Fruit fly (Drosophila melanogaster): ENCODE results near the gene Ubr3.

DNA sequence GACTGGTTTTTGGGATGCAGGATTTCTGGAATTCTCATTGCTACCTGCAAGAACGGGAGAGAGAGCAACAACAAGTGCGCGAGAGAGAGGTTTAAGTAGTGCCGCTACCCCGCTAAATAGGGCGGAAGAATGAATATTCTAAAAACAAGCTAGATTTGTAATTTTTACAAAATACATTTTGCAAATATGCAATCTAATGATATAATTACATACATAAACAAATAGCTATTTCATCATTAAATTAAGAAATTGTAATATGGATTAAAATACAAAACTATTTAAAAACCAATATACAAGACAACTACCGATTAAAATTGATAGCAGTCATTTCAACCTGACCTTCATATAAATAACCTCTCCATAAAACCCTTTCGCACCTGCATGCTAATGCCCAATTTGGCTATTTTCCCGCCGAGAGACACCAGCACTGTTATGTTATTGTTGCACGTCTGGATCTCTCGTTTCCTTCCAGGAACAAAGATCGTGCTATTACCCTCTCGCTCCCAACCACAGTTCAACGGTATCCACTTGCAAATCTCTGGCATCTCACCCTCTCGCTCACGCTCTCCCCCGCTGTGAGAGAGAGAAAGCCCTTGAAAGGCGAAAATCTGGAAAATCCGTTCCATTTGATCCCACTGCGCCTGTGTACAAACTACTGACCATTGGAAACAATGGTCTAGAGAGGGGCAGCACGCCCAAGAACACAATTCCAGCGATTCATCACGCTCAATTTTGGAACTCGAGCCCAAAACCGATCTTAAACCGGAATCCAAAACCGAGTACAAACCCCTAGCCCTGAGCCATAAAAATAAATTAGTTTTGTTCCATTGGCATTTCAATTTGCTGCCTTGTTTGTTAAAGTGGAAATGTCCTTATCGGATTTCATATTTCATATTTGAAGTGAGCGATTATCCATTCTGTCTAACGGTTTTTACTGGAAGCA is 43.8 kb upstream of the Ubr3 start, which contains the start of gene Nek2:
- TF ChIP-seq CG14655 (GFP tag; optimal IDR thresholded peaks at IDR 0.05) (peak; percentile 48), EcR (GFP tag; optimal IDR thresholded peaks at IDR 0.05) (peak; percentile 32), D1 (tag; optimal IDR thresholded peaks at IDR 0.05) (peak; percentile 1), Pif1B (GFP tag; optimal IDR thresholded peaks at IDR 0.05) (peak; percentile 26)

Measured in whole organism, pupa.